Fruit fly (Drosophila melanogaster) whole organism, embryonic: Measurements from ENCODE around the gene siz.
A peak's percentile ranks its signal among the peaks of the same experiment; 100 is the strongest.

Source experiments
- ATbp ChIP-seq: fragments of 200-800 bp; sonication (Bioruptor generic); optimal IDR thresholded peaks from 2 replicates; lab custom pipeline; 2017; ENCODE audit warnings: missing biosample characterization, mild to moderate bottlenecking, missing genetic modification characterization, missing genetic modification reagents
- Abd-B ChIP-seq: fragments of 200-800 bp; sonication (Bioruptor generic); optimal IDR thresholded peaks from 2 replicates; lab custom pipeline; 2018; ENCODE audit warnings: missing biosample characterization, mild to moderate bottlenecking, missing genetic modification characterization, moderate library complexity
- BtbVII ChIP-seq: fragments of 200-800 bp; sonication (Bioruptor generic); optimal IDR thresholded peaks from 3 replicates; lab custom pipeline; 2017; ENCODE audit warnings: missing biosample characterization, mild to moderate bottlenecking, missing genetic modification characterization
- CG12071 ChIP-seq: fragments of 200-800 bp; sonication (Bioruptor generic); optimal IDR thresholded peaks from 3 replicates; lab custom pipeline; 2018; ENCODE audit warnings: missing biosample characterization, mild to moderate bottlenecking, missing genetic modification characterization
- CG12942 ChIP-seq: fragments of 200-800 bp; sonication (Bioruptor generic); optimal IDR thresholded peaks from 3 replicates; lab custom pipeline; 2016; ENCODE audit warnings: missing biosample characterization, missing genetic modification characterization
- CG13123 ChIP-seq: fragments of 200-800 bp; sonication (Bioruptor generic); optimal IDR thresholded peaks from 2 replicates; lab custom pipeline; 2016; ENCODE audit warnings: missing biosample characterization, missing genetic modification characterization
- CG13424 ChIP-seq: fragments of 200-800 bp; sonication (Bioruptor generic); optimal IDR thresholded peaks from 2 replicates; lab custom pipeline; 2019; ENCODE audit warnings: missing biosample characterization, mild to moderate bottlenecking, missing genetic modification characterization, moderate library complexity
- CG14441 ChIP-seq: fragments of 200-800 bp; sonication (Bioruptor generic); IDR thresholded peaks from 2 replicates; pipeline ENCODE4 v1.3.6; 2022; ENCODE audit warnings: missing biosample characterization, missing genetic modification characterization
- CG15011 ChIP-seq: fragments of 200-800 bp; sonication (Bioruptor generic); optimal IDR thresholded peaks from 3 replicates; lab custom pipeline; 2018; ENCODE audit warnings: missing biosample characterization, mild to moderate bottlenecking, missing genetic modification characterization
- CG1647 ChIP-seq: fragments of 200-800 bp; sonication (Bioruptor generic); optimal IDR thresholded peaks from 3 replicates; lab custom pipeline; 2016; ENCODE audit warnings: missing biosample characterization, missing genetic modification characterization
- CG2712 ChIP-seq: fragments of 200-800 bp; optimal IDR thresholded peaks from 3 replicates; lab custom pipeline; 2019; ENCODE audit warnings: missing biosample characterization, mild to moderate bottlenecking, missing genetic modification characterization, moderate library complexity
- CG30020 ChIP-seq: fragments of 200-800 bp; optimal IDR thresholded peaks from 2 replicates; lab custom pipeline; 2019; ENCODE audit warnings: missing biosample characterization, mild to moderate bottlenecking, missing genetic modification characterization, moderate library complexity
- CG3065 ChIP-seq: fragments of 200-800 bp; sonication (Bioruptor generic); optimal IDR thresholded peaks from 2 replicates; lab custom pipeline; 2016; ENCODE audit warnings: missing biosample characterization, missing genetic modification characterization
- CG32532 ChIP-seq: fragments of 200-800 bp; sonication (Bioruptor generic); IDR thresholded peaks from 2 replicates; pipeline ENCODE4 v1.3.6; 2022; ENCODE audit warnings: missing biosample characterization, missing genetic modification characterization
- CG33213 ChIP-seq: fragments of 200-800 bp; sonication (Bioruptor generic); optimal IDR thresholded peaks from 3 replicates; lab custom pipeline; 2016; ENCODE audit warnings: missing biosample characterization, missing genetic modification characterization
- CG3995 ChIP-seq: fragments of 200-800 bp; sonication (Bioruptor generic); optimal IDR thresholded peaks from 3 replicates; lab custom pipeline; 2016; ENCODE audit warnings: missing biosample characterization, missing genetic modification characterization
- CG4328 ChIP-seq: fragments of 200-800 bp; sonication (Bioruptor generic); optimal IDR thresholded peaks from 3 replicates; lab custom pipeline; 2017; ENCODE audit warnings: missing biosample characterization, missing genetic modification reagents, missing genetic modification characterization
- CG4730 ChIP-seq: fragments of 200-800 bp; sonication (Bioruptor generic); IDR thresholded peaks from 2 replicates; pipeline ENCODE4 v1.3.6; 2022; ENCODE audit warnings: missing biosample characterization, missing genetic modification characterization
- CG4820 ChIP-seq: fragments of 200-800 bp; sonication (Bioruptor generic); optimal IDR thresholded peaks from 3 replicates; lab custom pipeline; 2016; ENCODE audit warnings: missing biosample characterization, missing genetic modification characterization
- CG7372 ChIP-seq: fragments of 200-800 bp; sonication (Bioruptor generic); IDR thresholded peaks from 2 replicates; pipeline ENCODE4 v1.3.6; 2022; ENCODE audit warnings: missing biosample characterization, missing genetic modification characterization
- CG7928 ChIP-seq: fragments of 200-800 bp; sonication (Bioruptor generic); optimal IDR thresholded peaks from 2 replicates; lab custom pipeline; 2017; ENCODE audit warnings: missing biosample characterization, mild to moderate bottlenecking, missing genetic modification characterization
- CG9876 ChIP-seq: fragments of 200-800 bp; sonication (Bioruptor generic); optimal IDR thresholded peaks from 2 replicates; lab custom pipeline; 2016; ENCODE audit warnings: missing biosample characterization, missing genetic modification characterization
- Camta ChIP-seq: fragments of 200-800 bp; sonication (Bioruptor generic); optimal IDR thresholded peaks from 2 replicates; lab custom pipeline; 2016; ENCODE audit warnings: missing biosample characterization, missing genetic modification characterization
- D19B ChIP-seq: fragments of 200-800 bp; sonication (Bioruptor generic); optimal IDR thresholded peaks from 2 replicates; lab custom pipeline; 2017; ENCODE audit warnings: missing biosample characterization, mild to moderate bottlenecking, missing genetic modification characterization
- Gsc ChIP-seq: fragments of 200-800 bp; sonication (Bioruptor generic); IDR thresholded peaks from 2 replicates; pipeline ENCODE4 v1.3.6; 2022; ENCODE audit warnings: missing biosample characterization, missing genetic modification characterization
- HmgD ChIP-seq: fragments of 200-800 bp; sonication (Bioruptor generic); optimal IDR thresholded peaks from 3 replicates; lab custom pipeline; 2016; ENCODE audit warnings: missing biosample characterization, missing genetic modification characterization
- HmgZ ChIP-seq: fragments of 200-800 bp; sonication (Bioruptor generic); optimal IDR thresholded peaks from 2 replicates; lab custom pipeline; 2018; ENCODE audit warnings: missing biosample characterization, mild to moderate bottlenecking, missing genetic modification characterization
- Mad ChIP-seq: fragments of 200-800 bp; sonication (Bioruptor generic); optimal IDR thresholded peaks from 2 replicates; lab custom pipeline; 2016; ENCODE audit warnings: missing biosample characterization, missing genetic modification characterization
- Optix ChIP-seq: fragments of 200-800 bp; sonication (Bioruptor generic); IDR thresholded peaks from 3 replicates; pipeline ENCODE4 v1.3.6; 2022; ENCODE audit warnings: missing biosample characterization, missing genetic modification characterization
- Side ChIP-seq: fragments of 200-800 bp; sonication (Bioruptor generic); optimal IDR thresholded peaks from 2 replicates; lab custom pipeline; 2016; ENCODE audit warnings: missing biosample characterization, missing genetic modification characterization
- Sin3A ChIP-seq: fragments of >200 bp; optimal IDR thresholded peaks from 2 replicates; lab custom pipeline; 2018
- Taf1 ChIP-seq: fragments of 200-800 bp; sonication (Bioruptor generic); IDR thresholded peaks from 2 replicates; pipeline ENCODE4 v1.3.6; 2022; ENCODE audit warnings: missing biosample characterization, missing genetic modification characterization
- abd-A ChIP-seq: fragments of 200-800 bp; sonication (Bioruptor generic); optimal IDR thresholded peaks from 3 replicates; lab custom pipeline; 2019; ENCODE audit warnings: missing biosample characterization, mild to moderate bottlenecking, missing genetic modification characterization, moderate library complexity
- ash1 ChIP-seq: fragments of 200-800 bp; sonication (Bioruptor generic); optimal IDR thresholded peaks from 2 replicates; lab custom pipeline; 2018; ENCODE audit warnings: missing biosample characterization, mild to moderate bottlenecking, missing genetic modification characterization
- cg ChIP-seq: fragments of 200-800 bp; sonication (Bioruptor generic); optimal IDR thresholded peaks from 3 replicates; lab custom pipeline; 2019; ENCODE audit warnings: missing biosample characterization, mild to moderate bottlenecking, missing genetic modification characterization, moderate library complexity
- chn ChIP-seq: fragments of 200-800 bp; sonication (Bioruptor generic); optimal IDR thresholded peaks from 2 replicates; lab custom pipeline; 2016; ENCODE audit warnings: missing biosample characterization, missing genetic modification characterization
- crol ChIP-seq: fragments of 200-800 bp; sonication (Bioruptor generic); IDR thresholded peaks from 2 replicates; pipeline ENCODE4 v1.3.6; 2022; ENCODE audit warnings: missing biosample characterization, missing genetic modification characterization
- crp ChIP-seq, 2 experiments: fragments of 200-800 bp; sonication (Bioruptor generic); optimal IDR thresholded peaks; 2 replicates in 1 of 2; 3 replicates in 1 of 2; lab custom pipeline; 2017; ENCODE audit warnings: missing biosample characterization in 2 of 2, missing genetic modification characterization in 2 of 2, mild to moderate bottlenecking in 1 of 2, moderate library complexity in 1 of 2
- esg ChIP-seq: fragments of 200-800 bp; sonication (Bioruptor generic); conservative IDR thresholded peaks from 2 replicates; pipeline ENCODE4 v1.3.6; 2022; ENCODE audit warnings: missing biosample characterization, missing genetic modification characterization
- eyg ChIP-seq: fragments of 200-800 bp; sonication (Bioruptor generic); optimal IDR thresholded peaks from 3 replicates; lab custom pipeline; 2016; ENCODE audit warnings: missing biosample characterization, missing genetic modification characterization
- gce ChIP-seq: fragments of 200-800 bp; sonication (Bioruptor generic); IDR thresholded peaks from 3 replicates; pipeline ENCODE4 v1.3.6; 2022; ENCODE audit warnings: missing biosample characterization, missing genetic modification characterization
- grn ChIP-seq: fragments of 200-800 bp; sonication (Bioruptor generic); optimal IDR thresholded peaks from 3 replicates; lab custom pipeline; 2017; ENCODE audit warnings: missing biosample characterization, missing genetic modification characterization
- hkb ChIP-seq, 2 experiments: fragments of 200-800 bp in 1 of 2; fragments of >200 bp in 1 of 2; sonication (Bioruptor generic) in 1 of 2; IDR thresholded peaks in 1 of 2; optimal IDR thresholded peaks in 1 of 2; 2 replicates each; pipeline versions ENCODE4 v1.3.6 to Lab custom; 2017 to 2022; ENCODE audit warnings: missing biosample characterization in 1 of 2, missing genetic modification characterization in 1 of 2
- org-1 ChIP-seq: fragments of 200-800 bp; sonication (Bioruptor generic); optimal IDR thresholded peaks from 2 replicates; lab custom pipeline; 2017; ENCODE audit warnings: missing biosample characterization, missing genetic modification characterization
- pfk ChIP-seq: fragments of 200-800 bp; sonication (Bioruptor generic); optimal IDR thresholded peaks from 2 replicates; lab custom pipeline; 2018; ENCODE audit warnings: missing biosample characterization, mild to moderate bottlenecking, missing genetic modification characterization, moderate library complexity
- slou ChIP-seq: fragments of 200-800 bp; sonication (Bioruptor generic); optimal IDR thresholded peaks from 3 replicates; lab custom pipeline; 2016; ENCODE audit warnings: missing biosample characterization, missing genetic modification characterization
- slp2 ChIP-seq: fragments of 200-800 bp; sonication (Bioruptor generic); optimal IDR thresholded peaks from 2 replicates; lab custom pipeline; 2016; ENCODE audit warnings: missing biosample characterization, missing genetic modification characterization
- sqz ChIP-seq: fragments of 200-800 bp; sonication (Bioruptor generic); optimal IDR thresholded peaks from 3 replicates; lab custom pipeline; 2018; ENCODE audit warnings: missing biosample characterization, mild to moderate bottlenecking, missing genetic modification characterization
- sr ChIP-seq: fragments of 200-800 bp; sonication (Bioruptor generic); IDR thresholded peaks from 3 replicates; pipeline ENCODE4 v1.3.6; 2022; ENCODE audit warnings: missing biosample characterization, missing genetic modification characterization
- stwl ChIP-seq: fragments of 200-800 bp; sonication (Bioruptor generic); optimal IDR thresholded peaks from 3 replicates; lab custom pipeline; 2018; ENCODE audit warnings: missing biosample characterization, mild to moderate bottlenecking, missing genetic modification characterization, moderate library complexity
- sug ChIP-seq: fragments of 200-800 bp; optimal IDR thresholded peaks from 2 replicates; lab custom pipeline; 2019; ENCODE audit warnings: missing biosample characterization, mild to moderate bottlenecking, missing genetic modification characterization, moderate library complexity
- toy ChIP-seq: fragments of 200-800 bp; sonication (Bioruptor generic); IDR thresholded peaks from 2 replicates; pipeline ENCODE4 v1.3.6; 2022; ENCODE audit warnings: missing biosample characterization, missing genetic modification characterization

Gene siz

DNA sequence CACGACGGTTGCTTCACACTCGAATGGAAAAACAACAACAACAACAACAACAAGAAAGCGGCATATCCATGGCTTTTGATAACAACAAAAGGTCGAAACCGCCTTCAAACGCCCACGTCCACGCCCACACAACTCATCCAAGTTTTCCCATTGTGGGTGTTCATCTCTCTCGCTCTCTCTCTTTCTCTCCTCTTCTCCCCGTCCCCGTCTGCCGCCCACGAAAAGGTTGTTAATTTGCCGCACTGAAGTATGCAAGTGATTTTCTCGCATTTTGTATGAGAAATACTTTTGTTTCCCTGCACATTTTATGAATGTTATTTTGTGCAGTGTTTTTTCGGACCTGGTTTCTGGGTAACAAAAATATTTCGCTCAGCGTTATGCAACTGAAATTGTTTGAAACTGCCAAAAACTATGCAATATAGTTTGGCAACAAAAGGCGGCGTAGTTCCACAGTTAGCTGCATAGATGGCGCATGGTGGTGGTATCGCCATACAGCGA, 15.1 kb downstream of the siz start (continued):
- no peak for TF ChIP-seq grn (GFP tag; lab: Kevin White, UChicago)
- peak; percentile 30 for TF ChIP-seq CG9876 (GFP tag; lab: Kevin White, UChicago)
- peak; percentile 100 for TF ChIP-seq crol (GFP tag; lab: Robert Waterston, UW)
- TF ChIP-seq sr = peak; percentile 99
- TF ChIP-seq CG13424 (tag; lab: Kevin White, UChicago) = peak; percentile 24
- TF ChIP-seq chn (GFP tag; lab: Kevin White, UChicago) = peak; percentile 84
- no peak for TF ChIP-seq toy (GFP tag; lab: Robert Waterston, UW)
- TF ChIP-seq esg (GFP tag; lab: Robert Waterston, UW) = no peak
- TF ChIP-seq CG1647 = no peak
- no peak for TF ChIP-seq ATbp (GFP tag; lab: Kevin White, UChicago)
- peak; percentile 36 for TF ChIP-seq Side (GFP tag; lab: Kevin White, UChicago)
- TF ChIP-seq pfk = no peak
- TF ChIP-seq abd-A (tag; lab: Kevin White, UChicago) = peak; percentile 38
- no peak for TF ChIP-seq Gsc (GFP tag; lab: Robert Waterston, UW)
- no peak for TF ChIP-seq CG7928
- TF ChIP-seq Mad (GFP tag; lab: Kevin White, UChicago) = peak; percentile 4
- no peak for TF ChIP-seq eyg
- peak; percentile 14 for TF ChIP-seq slp2
- peak; percentile 97 for TF ChIP-seq CG3065
- no peak for TF ChIP-seq CG4328
- peak; percentile 71 for TF ChIP-seq CG33213
- peak; percentile 70 for TF ChIP-seq HmgD (GFP tag; lab: Kevin White, UChicago)
- TF ChIP-seq CG15011 = no peak
- peak; percentile 32; the same call in 1 of the 2 replicates for TF ChIP-seq CG14441
- TF ChIP-seq Camta (GFP tag; lab: Kevin White, UChicago) = no peak
- no peak for TF ChIP-seq org-1
- TF ChIP-seq HmgZ (tag; lab: Kevin White, UChicago) = peak; percentile 78
- TF ChIP-seq CG4730 (GFP tag; lab: Robert Waterston, UW) = no peak
- no peak for TF ChIP-seq CG3995 (GFP tag; lab: Kevin White, UChicago)
- peak; percentile 49 for TF ChIP-seq Abd-B (GFP tag; lab: Kevin White, UChicago)
- TF ChIP-seq gce (GFP tag; lab: Robert Waterston, UW) = no peak
- TF ChIP-seq Sin3A (lab: Kevin White, UChicago) = no peak
- TF ChIP-seq CG32532 (GFP tag; lab: Robert Waterston, UW) = peak; percentile 62
- peak; percentile 36; the same call in 1 of the 2 replicates for TF ChIP-seq CG7372 (GFP tag; lab: Robert Waterston, UW)
- no peak for TF ChIP-seq D19B (GFP tag; lab: Kevin White, UChicago)
- TF ChIP-seq stwl (tag; lab: Kevin White, UChicago) = peak; percentile 36
- no peak for TF ChIP-seq ash1
- TF ChIP-seq cg (GFP tag; lab: Kevin White, UChicago) = no peak
- peak; percentile 43 for TF ChIP-seq CG2712 (tag; lab: Kevin White, UChicago)
- TF ChIP-seq Taf1 (GFP tag; lab: Robert Waterston, UW) = no peak
- TF ChIP-seq slou (GFP tag; lab: Kevin White, UChicago) = no peak
- TF ChIP-seq CG12942 = no peak
- TF ChIP-seq CG13123 (GFP tag; lab: Kevin White, UChicago) = peak; percentile 5
- peak; percentile 55 for TF ChIP-seq hkb (optimal IDR thresholded peaks at IDR 0.05; lab: Kevin White, UChicago)
- no peak for TF ChIP-seq hkb (GFP tag; IDR thresholded peaks at IDR 0.05; lab: Robert Waterston, UW)
- TF ChIP-seq sug (tag; lab: Kevin White, UChicago) = peak; percentile 27
- no peak for TF ChIP-seq BtbVII (GFP tag; lab: Kevin White, UChicago)
- TF ChIP-seq CG4820 = no peak
- no peak for TF ChIP-seq sqz (GFP tag; lab: Kevin White, UChicago)
- no peak for TF ChIP-seq CG30020
- TF ChIP-seq crp (GFP tag; optimal IDR thresholded peaks at IDR 0.05; lab: Kevin White, UChicago) = no peak
- TF ChIP-seq CG12071 (GFP tag; lab: Kevin White, UChicago) = peak; percentile 46
- TF ChIP-seq Optix (GFP tag; lab: Robert Waterston, UW) = no peak
